Fruit fly (Drosophila melanogaster) whole organism, adult: ENCODE measurements around the gene CG7218.

ENCODE experiments used
- CG1620 ChIP-seq: fragments of 200-800 bp; sonication (Bioruptor generic); optimal IDR thresholded peaks from 2 replicates; lab custom pipeline; 2016; ENCODE audit warnings: missing biosample characterization, missing genetic modification characterization
- Crg-1 ChIP-seq: fragments of 200-800 bp; sonication (Bioruptor generic); optimal IDR thresholded peaks from 2 replicates; lab custom pipeline; 2016; ENCODE audit warnings: missing biosample characterization, missing genetic modification characterization
- kay ChIP-seq: fragments of 200-800 bp; sonication (Bioruptor generic); peaks from one replicate; lab custom pipeline; 2016; ENCODE audit warnings: missing biosample characterization, missing genetic modification characterization, borderline replicate concordance
- toe ChIP-seq: fragments of 200-800 bp; sonication (Bioruptor generic); optimal IDR thresholded peaks from 2 replicates; lab custom pipeline; 2016; ENCODE audit warnings: missing biosample characterization, missing genetic modification characterization

DNA sequence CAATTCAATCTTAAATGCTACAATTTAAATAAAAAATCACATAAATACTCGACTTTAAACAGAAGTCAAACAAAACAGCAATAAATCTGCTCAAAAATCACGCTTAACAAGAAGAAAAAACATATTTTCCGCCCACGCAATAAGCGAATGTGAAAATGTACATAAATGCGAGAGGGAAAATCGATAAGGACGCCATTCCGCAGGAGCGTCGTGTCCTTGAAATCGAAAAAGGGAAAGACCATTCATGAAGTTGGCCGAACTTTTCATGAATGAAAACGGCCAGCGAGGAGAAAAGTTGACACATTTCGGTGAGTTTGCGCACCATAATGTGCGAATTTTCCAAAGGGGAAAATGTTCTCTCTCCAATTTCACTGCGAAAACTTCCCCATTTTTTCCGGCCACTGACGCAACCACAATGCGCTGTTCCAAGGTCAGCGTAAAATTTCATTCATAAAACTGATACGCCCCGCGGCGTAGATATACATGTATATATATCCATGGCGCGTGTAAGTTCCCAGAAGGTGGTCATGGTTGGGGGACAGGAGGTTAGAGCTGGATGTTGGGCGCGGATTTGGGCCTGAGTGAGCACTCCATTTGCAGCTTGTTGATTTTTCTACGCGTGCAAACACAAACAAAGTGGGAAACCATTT lies 3.9 kb downstream of the CG7218 start:
- TF ChIP-seq CG1620 (GFP tag; lab: Kevin White, UChicago) (no peak), toe (GFP tag; lab: Kevin White, UChicago) (no peak), Crg-1 (GFP tag; lab: Kevin White, UChicago) (no peak), kay (GFP tag; lab: Kevin White, UChicago) (no peak)
